Worm (Caenorhabditis elegans) whole organism, L4 larva: ENCODE data around the gene srlf-36.

Experiments used
- D1046.2 ChIP-seq: fragments of 200-800 bp; sonication (Bioruptor generic); IDR thresholded peaks from 2 replicates; pipeline ENCODE4 v1.3.6; 2022; ENCODE audit warnings: missing genetic modification characterization, missing compliant biosample characterization
- F49E8.2 ChIP-seq: sonication (generic microtip); optimal IDR thresholded peaks from 2 replicates; lab custom pipeline; 2016; ENCODE audit warnings: missing compliant biosample characterization, mild to moderate bottlenecking, missing genetic modification characterization, borderline replicate concordance
- R02D3.7 ChIP-seq: fragments of 150-350 bp; sonication (generic microtip); optimal IDR thresholded peaks from 3 replicates; lab custom pipeline; 2014; ENCODE audit warnings: missing biosample characterization, missing genetic modification characterization
- T20F7.1 ChIP-seq: fragments of 200-800 bp; sonication (Bioruptor generic); optimal IDR thresholded peaks from 2 replicates; lab custom pipeline; 2018; ENCODE audit warnings: mild to moderate bottlenecking, missing genetic modification characterization, missing compliant biosample characterization
- T26A8.4 ChIP-seq: fragments of 200-800 bp; sonication (Bioruptor generic); IDR thresholded peaks from 2 replicates; pipeline ENCODE4 v1.3.6; 2022; ENCODE audit warnings: missing genetic modification characterization, missing compliant biosample characterization
- ZK546.5 ChIP-seq, 2 experiments: sonication (generic microtip); optimal IDR thresholded peaks; 2 replicates each; lab custom pipeline; 2017; ENCODE audit warnings: missing biosample characterization in 2 of 2, missing genetic modification characterization in 2 of 2
- aha-1 ChIP-seq: fragments of 150-350 bp; peaks from one replicate; lab custom pipeline; 2014; ENCODE audit warnings: missing biosample characterization, missing genetic modification characterization
- ama-1 ChIP-seq: fragments of 150-350 bp; optimal IDR thresholded peaks from 2 replicates; lab custom pipeline; 2014; ENCODE audit warnings: inconsistent platforms, mixed read lengths
- arid-1 ChIP-seq: fragments of 200-800 bp; sonication (Bioruptor generic); conservative IDR thresholded peaks from 2 replicates; pipeline ENCODE4 v1.3.6; 2022; ENCODE audit warnings: missing genetic modification reagents, missing genetic modification characterization, missing compliant biosample characterization
- attf-4 ChIP-seq: sonication (generic microtip); optimal IDR thresholded peaks from 3 replicates; lab custom pipeline; 2017; ENCODE audit warnings: missing biosample characterization, missing genetic modification characterization
- ceh-44 ChIP-seq: fragments of 200-800 bp; sonication (Bioruptor generic); IDR thresholded peaks from 2 replicates; pipeline ENCODE4 v1.3.6; 2022; ENCODE audit warnings: missing genetic modification reagents, missing genetic modification characterization, missing compliant biosample characterization
- cey-2 ChIP-seq: sonication (generic microtip); optimal IDR thresholded peaks from 3 replicates; lab custom pipeline; 2017; ENCODE audit warnings: missing genetic modification characterization, mild to moderate bottlenecking, missing compliant biosample characterization, antibody characterized with exemption, borderline replicate concordance; ENCODE audit not compliant: insufficient read depth
- daf-19 ChIP-seq: fragments of 200-800 bp; sonication (Bioruptor generic); conservative IDR thresholded peaks from 2 replicates; pipeline ENCODE4 v1.3.6; 2022; ENCODE audit warnings: missing genetic modification characterization, missing compliant biosample characterization
- dpl-1 ChIP-seq: fragments of 150-350 bp; optimal IDR thresholded peaks from 2 replicates; lab custom pipeline; 2014; ENCODE audit warnings: missing biosample characterization, missing genetic modification reagents, missing genetic modification characterization
- egl-27 ChIP-seq: sonication (generic microtip); optimal IDR thresholded peaks from 3 replicates; lab custom pipeline; 2017; ENCODE audit warnings: missing biosample characterization, missing genetic modification reagents, missing genetic modification characterization
- egl-43 ChIP-seq: fragments of 200-800 bp; sonication (Bioruptor generic); IDR thresholded peaks from 2 replicates; pipeline ENCODE4 v1.3.6; 2022; ENCODE audit warnings: missing genetic modification reagents, missing genetic modification characterization, missing compliant biosample characterization
- hif-1 ChIP-seq, 2 experiments: sonication (generic microtip); optimal IDR thresholded peaks; 2 replicates each; lab custom pipeline; 2016 to 2017; ENCODE audit warnings: missing compliant biosample characterization in 2 of 2, missing genetic modification characterization in 2 of 2, missing genetic modification reagents in 2 of 2, missing genotype in 2 of 2, mild to moderate bottlenecking in 1 of 2
- hmg-1.1 ChIP-seq: fragments of 200-800 bp; sonication (Bioruptor generic); IDR thresholded peaks from 2 replicates; pipeline ENCODE4 v1.3.6; 2022; ENCODE audit warnings: missing genetic modification reagents, missing genetic modification characterization, missing compliant biosample characterization
- jun-1 ChIP-seq: fragments of 150-350 bp; optimal IDR thresholded peaks from 2 replicates; lab custom pipeline; 2014; ENCODE audit warnings: missing biosample characterization, missing genetic modification reagents, missing genetic modification characterization
- lim-7 ChIP-seq: fragments of 200-800 bp; sonication (Bioruptor generic); IDR thresholded peaks from 2 replicates; pipeline ENCODE4 v1.3.6; 2022; ENCODE audit warnings: missing genetic modification characterization, missing compliant biosample characterization
- lin-13 ChIP-seq: fragments of 150-350 bp; optimal IDR thresholded peaks from 2 replicates; lab custom pipeline; 2014; ENCODE audit warnings: missing biosample characterization, missing genetic modification reagents, missing genetic modification characterization
- lin-29 ChIP-seq: fragments of 200-800 bp; sonication (Bioruptor generic); IDR thresholded peaks from 2 replicates; pipeline ENCODE4 v1.3.6; 2022; ENCODE audit warnings: missing genetic modification reagents, missing genetic modification characterization, missing compliant biosample characterization
- lsy-2 ChIP-seq, 2 experiments: fragments of 150-350 bp in 1 of 2; sonication (generic microtip) in 1 of 2; optimal IDR thresholded peaks; 2 replicates each; lab custom pipeline; 2014 to 2017; ENCODE audit warnings: missing biosample characterization in 2 of 2, missing genetic modification characterization in 2 of 2
- mxl-3 ChIP-seq: fragments of 200-800 bp; sonication (Bioruptor generic); optimal IDR thresholded peaks from 2 replicates; lab custom pipeline; 2018; ENCODE audit warnings: mild to moderate bottlenecking, missing genetic modification characterization, missing compliant biosample characterization
- nhr-10 ChIP-seq: fragments of 150-350 bp; optimal IDR thresholded peaks from 2 replicates; lab custom pipeline; 2014; ENCODE audit warnings: missing biosample characterization, missing genetic modification characterization
- nhr-102 ChIP-seq: sonication (generic microtip); optimal IDR thresholded peaks from 2 replicates; lab custom pipeline; 2016; ENCODE audit warnings: mild to moderate bottlenecking, missing genetic modification characterization, moderate library complexity, missing compliant biosample characterization
- nhr-11 ChIP-seq: fragments of 150-350 bp; optimal IDR thresholded peaks from 2 replicates; lab custom pipeline; 2014; ENCODE audit warnings: missing biosample characterization, missing genetic modification characterization
- nhr-111 ChIP-seq: fragments of 200-800 bp; sonication (Bioruptor generic); optimal IDR thresholded peaks from 2 replicates; lab custom pipeline; 2018; ENCODE audit warnings: mild to moderate bottlenecking, missing genetic modification characterization, missing compliant biosample characterization
- nhr-25 ChIP-seq: sonication (generic microtip); optimal IDR thresholded peaks from 2 replicates; lab custom pipeline; 2017; ENCODE audit warnings: missing genetic modification characterization, mild to moderate bottlenecking, missing compliant biosample characterization, antibody characterized with exemption, moderate library complexity, borderline replicate concordance; ENCODE audit not compliant: insufficient read depth
- nhr-28 ChIP-seq: fragments of 150-350 bp; optimal IDR thresholded peaks from 2 replicates; lab custom pipeline; 2014; ENCODE audit warnings: missing biosample characterization, missing genetic modification characterization
- nhr-6 ChIP-seq: fragments of 150-350 bp; optimal IDR thresholded peaks from 2 replicates; lab custom pipeline; 2014; ENCODE audit warnings: missing biosample characterization, missing genetic modification characterization
- rbr-2 ChIP-seq: sonication (generic microtip); optimal IDR thresholded peaks from 2 replicates; lab custom pipeline; 2016; ENCODE audit warnings: missing genotype, missing genetic modification characterization, missing compliant biosample characterization
- saeg-2 ChIP-seq: fragments of 200-800 bp; sonication (Bioruptor generic); IDR thresholded peaks from 2 replicates; pipeline ENCODE4 v1.3.6; 2022; ENCODE audit warnings: missing genetic modification reagents, missing genetic modification characterization, missing compliant biosample characterization
- skn-1 ChIP-seq: fragments of 150-350 bp; optimal IDR thresholded peaks from 2 replicates; lab custom pipeline; 2014; ENCODE audit warnings: missing biosample characterization, missing genetic modification characterization
- unc-39 ChIP-seq: sonication (generic microtip); optimal IDR thresholded peaks from 2 replicates; lab custom pipeline; 2017; ENCODE audit warnings: missing biosample characterization, missing genetic modification characterization
- unc-62 ChIP-seq, 3 experiments: fragments of 150-350 bp in 1 of 3; sonication (generic microtip); optimal IDR thresholded peaks in 2 of 3; peaks in 1 of 3; 1 replicate in 1 of 3; 2 replicates in 2 of 3; lab custom pipeline; 2014 to 2017; ENCODE audit warnings: missing biosample characterization in 3 of 3, missing genetic modification characterization in 3 of 3, missing genetic modification reagents in 3 of 3, missing genotype in 1 of 3
- vab-7 ChIP-seq: fragments of 200-800 bp; sonication (Bioruptor generic); IDR thresholded peaks from 2 replicates; pipeline ENCODE4 v1.3.6; 2022; ENCODE audit warnings: missing genetic modification reagents, missing genetic modification characterization, missing compliant biosample characterization
- zip-11 ChIP-seq: fragments of 200-800 bp; sonication (Bioruptor generic); IDR thresholded peaks from 2 replicates; pipeline ENCODE4 v1.3.6; 2022; ENCODE audit warnings: missing genetic modification characterization, missing compliant biosample characterization
- ztf-11 ChIP-seq: fragments of 150-350 bp; optimal IDR thresholded peaks from 2 replicates; lab custom pipeline; 2014; ENCODE audit warnings: missing biosample characterization, missing genetic modification characterization

srlf-36 gene

ce11 chrV:609671-610070 is at the start of gene srlf-36:
TSS of gene srlf-36 (minus strand) at chrV:609771.
- TF ChIP-seq F49E8.2: no peak
- no peak for TF ChIP-seq attf-4 (tag; lab: Kevin White, UChicago)
- TF ChIP-seq nhr-28 (tag; lab: Kevin White, UChicago): no peak
- no peak for TF ChIP-seq hmg-1.1 (GFP tag; lab: Robert Waterston, UW)
- no peak for TF ChIP-seq lin-29 (GFP tag; lab: Robert Waterston, UW)
- TF ChIP-seq egl-27 (tag; lab: Kevin White, UChicago): no peak
- TF ChIP-seq rbr-2: no peak
- no peak for TF ChIP-seq arid-1 (GFP tag; lab: Robert Waterston, UW)
- TF ChIP-seq jun-1 (tag; lab: Kevin White, UChicago): no peak
- no peak for TF ChIP-seq vab-7
- no peak for TF ChIP-seq lin-13 (GFP tag; lab: Kevin White, UChicago)
- no peak for TF ChIP-seq dpl-1
- no peak for TF ChIP-seq nhr-102 (tag; lab: Kevin White, UChicago)
- TF ChIP-seq mxl-3 (GFP tag; lab: Kevin White, UChicago): no peak
- no peak for TF ChIP-seq nhr-10 (tag; lab: Kevin White, UChicago)
- no peak for TF ChIP-seq saeg-2

ce11 chrV:658140-658539 is 48.6 kb upstream of the srlf-36 start:
- peak; percentile 59; the same call in 1 of the 2 replicates for TF ChIP-seq lim-7
- TF ChIP-seq, all 104 proteins: peak for 1; not testable (repeated sequence) for 103

ce11 chrV:657678-658077 is 48.1 kb upstream of the srlf-36 start, which contains the start of gene srh-246:
TSS of gene srh-246 (minus strand) at chrV:657778.
- TF ChIP-seq daf-19 (GFP tag; lab: Robert Waterston, UW) (no peak), ceh-44 (GFP tag; lab: Robert Waterston, UW) (no peak), lim-7 (no peak), lsy-2 (tag; optimal IDR thresholded peaks at IDR 0.05; lab: Kevin White, UChicago) (no peak), R02D3.7 (tag; lab: Kevin White, UChicago) (no peak)

- TF ChIP-seq T26A8.4: no peak
- no peak for TF ChIP-seq T20F7.1
- no peak for TF ChIP-seq hif-1 (tag; optimal IDR thresholded peaks at IDR 0.05; lab: Kevin White, UChicago)
- no peak for TF ChIP-seq skn-1 (tag; lab: Kevin White, UChicago)
- TF ChIP-seq ZK546.5 (tag; optimal IDR thresholded peaks at IDR 0.05; lab: Kevin White, UChicago): no peak
- no peak for TF ChIP-seq nhr-111 (GFP tag; lab: Kevin White, UChicago)
- no peak for TF ChIP-seq lim-7
Observed at ce11 chrV:655823-656222, 46.3 kb upstream of the srlf-36 start, which contains the start of gene srh-245. TSS of gene srh-245 (minus strand) at chrV:655923.

- no peak for TF ChIP-seq nhr-25 (tag; lab: Kevin White, UChicago)
- TF ChIP-seq zip-11 (GFP tag; lab: Robert Waterston, UW): no peak
- no peak for TF ChIP-seq aha-1 (tag; lab: Kevin White, UChicago)
- TF ChIP-seq unc-39 (tag; lab: Kevin White, UChicago): no peak
- no peak for TF ChIP-seq nhr-11
- TF ChIP-seq nhr-6 (tag; lab: Kevin White, UChicago): no peak
- no peak for TF ChIP-seq egl-43 (GFP tag; lab: Robert Waterston, UW)
- no peak for TF ChIP-seq cey-2 (tag; lab: Kevin White, UChicago)
- no peak for TF ChIP-seq ztf-11
- no peak for TF ChIP-seq D1046.2 (GFP tag; lab: Robert Waterston, UW)
- no peak for TF ChIP-seq arid-1 (GFP tag; lab: Robert Waterston, UW)
- no peak for TF ChIP-seq mxl-3 (GFP tag; lab: Kevin White, UChicago)
- TF ChIP-seq attf-4 (tag; lab: Kevin White, UChicago): no peak
- no peak for TF ChIP-seq ama-1 (lab: Kevin White, UChicago)
- TF ChIP-seq skn-1 (tag; lab: Kevin White, UChicago): no peak
- no peak for TF ChIP-seq unc-62 (GFP tag; optimal IDR thresholded peaks at IDR 0.05 in 1 of 2; lab: Kevin White, UChicago)
- no peak for TF ChIP-seq unc-62 (tag; optimal IDR thresholded peaks at IDR 0.05; lab: Kevin White, UChicago)
Observed at ce11 chrV:654402-654801, 44.8 kb upstream of the srlf-36 start, which contains the start of gene srj-6. TSS of gene srj-6 (minus strand) at chrV:654502.
